Worm (Caenorhabditis elegans) whole organism, L4 larva: ENCODE measurements around the gene C05E7.3.

ENCODE experiments used
- aly-2 ChIP-seq: sonication (generic microtip); optimal IDR thresholded peaks from 2 replicates; lab custom pipeline; 2018; ENCODE audit warnings: missing biosample characterization, missing genetic modification characterization
- ceh-82 ChIP-seq: sonication (generic microtip); optimal IDR thresholded peaks from 2 replicates; lab custom pipeline; 2017; ENCODE audit warnings: missing biosample characterization, missing genetic modification characterization
- ces-1 ChIP-seq: fragments of 150-350 bp; sonication (generic microtip); optimal IDR thresholded peaks from 4 replicates; lab custom pipeline; 2014; ENCODE audit warnings: missing biosample characterization, missing genetic modification reagents, missing genetic modification characterization
- lin-13 ChIP-seq: fragments of 150-350 bp; optimal IDR thresholded peaks from 2 replicates; lab custom pipeline; 2014; ENCODE audit warnings: missing biosample characterization, missing genetic modification reagents, missing genetic modification characterization
- mxl-3 ChIP-seq: fragments of 200-800 bp; sonication (Bioruptor generic); optimal IDR thresholded peaks from 2 replicates; lab custom pipeline; 2018; ENCODE audit warnings: mild to moderate bottlenecking, missing genetic modification characterization, missing compliant biosample characterization
- nhr-237 ChIP-seq: sonication (generic microtip); optimal IDR thresholded peaks from 2 replicates; lab custom pipeline; 2017; ENCODE audit warnings: missing biosample characterization, missing genetic modification characterization
- nhr-28 ChIP-seq: fragments of 150-350 bp; optimal IDR thresholded peaks from 2 replicates; lab custom pipeline; 2014; ENCODE audit warnings: missing biosample characterization, missing genetic modification characterization
- nhr-6 ChIP-seq: fragments of 150-350 bp; optimal IDR thresholded peaks from 2 replicates; lab custom pipeline; 2014; ENCODE audit warnings: missing biosample characterization, missing genetic modification characterization
- pqm-1 ChIP-seq: sonication (generic microtip); optimal IDR thresholded peaks from 2 replicates; lab custom pipeline; 2017; ENCODE audit warnings: missing biosample characterization, missing genetic modification characterization
- sdz-12 ChIP-seq: fragments of 200-800 bp; sonication (Bioruptor generic); optimal IDR thresholded peaks from 2 replicates; lab custom pipeline; 2018; ENCODE audit warnings: mild to moderate bottlenecking, missing genetic modification characterization, missing compliant biosample characterization

ce11 chrX:12903810-12904209 is 42.6 kb downstream of the C05E7.3 start:
- TF ChIP-seq ces-1 (no peak), nhr-6 (tag; lab: Kevin White, UChicago) (no peak), nhr-237 (tag; lab: Kevin White, UChicago) (no peak), sdz-12 (no peak), pqm-1 (no peak), ceh-82 (no peak), lin-13 (GFP tag; lab: Kevin White, UChicago) (no peak), nhr-28 (tag; lab: Kevin White, UChicago) (no peak), aly-2 (tag; lab: Kevin White, UChicago) (no peak), mxl-3 (GFP tag; lab: Kevin White, UChicago) (no peak)
